Worm (Caenorhabditis elegans) whole organism, L3 larva: ENCODE measurements around the gene C01G12.3.

Source experiments
- R02D3.7 ChIP-seq: fragments of 150-350 bp; optimal IDR thresholded peaks from 2 replicates; lab custom pipeline; 2014; ENCODE audit warnings: missing biosample characterization, missing genetic modification characterization
- aly-2 ChIP-seq: fragments of 150-350 bp; optimal IDR thresholded peaks from 2 replicates; lab custom pipeline; 2014; ENCODE audit warnings: missing biosample characterization, missing genetic modification characterization
- ama-1 ChIP-seq: fragments of 150-350 bp; optimal IDR thresholded peaks from 2 replicates; lab custom pipeline; 2018
- ceh-82 ChIP-seq: fragments of 150-350 bp; optimal IDR thresholded peaks from 2 replicates; lab custom pipeline; 2014; ENCODE audit warnings: missing biosample characterization, missing genetic modification characterization
- ceh-9 ChIP-seq: sonication (generic microtip); optimal IDR thresholded peaks from 2 replicates; lab custom pipeline; 2018; ENCODE audit warnings: missing biosample characterization, missing genetic modification characterization
- daf-12 ChIP-seq: fragments of 150-350 bp; optimal IDR thresholded peaks from 2 replicates; lab custom pipeline; 2014; ENCODE audit warnings: missing biosample characterization, missing genetic modification reagents, missing genetic modification characterization
- egl-27 ChIP-seq: sonication (generic microtip); optimal IDR thresholded peaks from 4 replicates; lab custom pipeline; 2017; ENCODE audit warnings: missing biosample characterization, missing genetic modification reagents, missing genetic modification characterization
- egl-5 ChIP-seq: fragments of 150-350 bp; optimal IDR thresholded peaks from 2 replicates; lab custom pipeline; 2017; ENCODE audit warnings: missing biosample characterization, missing genetic modification reagents, missing genetic modification characterization, inconsistent platforms
- elt-2 ChIP-seq: sonication (generic microtip); optimal IDR thresholded peaks from 2 replicates; lab custom pipeline; 2016; ENCODE audit warnings: missing genetic modification reagents, mild to moderate bottlenecking, missing genetic modification characterization, missing compliant biosample characterization
- eor-1 ChIP-seq, 2 experiments: fragments of 150-350 bp; optimal IDR thresholded peaks; 2 replicates each; lab custom pipeline; 2014 to 2018; ENCODE audit warnings: missing biosample characterization in 2 of 2, missing genetic modification characterization in 2 of 2
- fkh-2 ChIP-seq: fragments of 150-350 bp; optimal IDR thresholded peaks from 2 replicates; lab custom pipeline; 2014; ENCODE audit warnings: missing biosample characterization, missing genetic modification reagents, missing genetic modification characterization
- lin-15B ChIP-seq: fragments of 150-350 bp; optimal IDR thresholded peaks from 2 replicates; lab custom pipeline; 2014; ENCODE audit warnings: missing biosample characterization, missing genetic modification characterization
- lin-39 ChIP-seq: fragments of 150-350 bp; optimal IDR thresholded peaks from 2 replicates; lab custom pipeline; 2018; ENCODE audit warnings: missing biosample characterization, missing genetic modification reagents, missing genetic modification characterization
- mdl-1 ChIP-seq: fragments of 150-350 bp; optimal IDR thresholded peaks from 2 replicates; lab custom pipeline; 2014; ENCODE audit warnings: missing biosample characterization, missing genetic modification characterization
- mml-1 ChIP-seq: fragments of 150-350 bp; sonication (generic microtip); optimal IDR thresholded peaks from 3 replicates; lab custom pipeline; 2014; ENCODE audit warnings: missing biosample characterization, missing genetic modification characterization
- nfya-1 ChIP-seq: sonication (generic microtip); optimal IDR thresholded peaks from 2 replicates; lab custom pipeline; 2017; ENCODE audit warnings: missing genetic modification characterization, mild to moderate bottlenecking, missing compliant biosample characterization, antibody characterized with exemption, moderate library complexity; ENCODE audit not compliant: insufficient read depth
- nhr-23 ChIP-seq: fragments of 150-350 bp; optimal IDR thresholded peaks from 2 replicates; lab custom pipeline; 2014; ENCODE audit warnings: missing biosample characterization, missing genetic modification reagents, missing genetic modification characterization
- nhr-237 ChIP-seq: fragments of 150-350 bp; optimal IDR thresholded peaks from 2 replicates; lab custom pipeline; 2014; ENCODE audit warnings: missing biosample characterization, missing genetic modification characterization
- nhr-25 ChIP-seq: sonication (generic microtip); optimal IDR thresholded peaks from 2 replicates; lab custom pipeline; 2017; ENCODE audit warnings: missing biosample characterization, missing genetic modification characterization
- nhr-43 ChIP-seq: sonication (generic microtip); optimal IDR thresholded peaks from 2 replicates; lab custom pipeline; 2016; ENCODE audit warnings: mild to moderate bottlenecking, missing genetic modification characterization, missing compliant biosample characterization; ENCODE audit not compliant: poor library complexity, severe bottlenecking
- nhr-67 ChIP-seq: fragments of 150-350 bp; optimal IDR thresholded peaks from 2 replicates; lab custom pipeline; 2014; ENCODE audit warnings: missing biosample characterization, missing genetic modification characterization
- nhr-76 ChIP-seq: fragments of 150-350 bp; sonication (generic microtip); optimal IDR thresholded peaks from 5 replicates; lab custom pipeline; 2014; ENCODE audit warnings: missing biosample characterization, missing genetic modification characterization
- nhr-77 ChIP-seq: fragments of 150-350 bp; optimal IDR thresholded peaks from 2 replicates; lab custom pipeline; 2014; ENCODE audit warnings: missing biosample characterization, missing genetic modification characterization
- pha-4 ChIP-seq: fragments of 150-350 bp; optimal IDR thresholded peaks from 2 replicates; lab custom pipeline; 2014; ENCODE audit warnings: missing biosample characterization, missing genetic modification reagents, missing genetic modification characterization
- pqm-1 ChIP-seq: fragments of 150-350 bp; optimal IDR thresholded peaks from 2 replicates; lab custom pipeline; 2017; ENCODE audit warnings: missing biosample characterization, missing genetic modification characterization, inconsistent platforms
- sea-2 ChIP-seq: fragments of 150-350 bp; sonication (generic microtip); optimal IDR thresholded peaks from 4 replicates; lab custom pipeline; 2014; ENCODE audit warnings: missing biosample characterization, missing genetic modification reagents, missing genetic modification characterization
- skn-1 ChIP-seq: fragments of 150-350 bp; optimal IDR thresholded peaks from 2 replicates; lab custom pipeline; 2014; ENCODE audit warnings: missing biosample characterization, missing genetic modification characterization
- snpc-4 ChIP-seq: fragments of 150-350 bp; optimal IDR thresholded peaks from 2 replicates; lab custom pipeline; 2014; ENCODE audit warnings: missing biosample characterization, missing genetic modification characterization
- unc-39 ChIP-seq: sonication (generic microtip); optimal IDR thresholded peaks from 4 replicates; lab custom pipeline; 2017; ENCODE audit warnings: missing biosample characterization, missing genetic modification characterization
- unc-62 ChIP-seq: fragments of 150-350 bp; sonication (generic microtip); optimal IDR thresholded peaks from 4 replicates; lab custom pipeline; 2014; ENCODE audit warnings: missing biosample characterization, missing genetic modification reagents, missing genetic modification characterization
- zag-1 ChIP-seq: fragments of 150-350 bp; optimal IDR thresholded peaks from 2 replicates; lab custom pipeline; 2014; ENCODE audit warnings: missing biosample characterization, missing genetic modification characterization
- ztf-11 ChIP-seq: fragments of 150-350 bp; optimal IDR thresholded peaks from 2 replicates; lab custom pipeline; 2014; ENCODE audit warnings: missing biosample characterization, missing genetic modification characterization
- ztf-4 ChIP-seq: fragments of 150-350 bp; optimal IDR thresholded peaks from 2 replicates; lab custom pipeline; 2014; ENCODE audit warnings: missing biosample characterization, missing genetic modification characterization

Gene C01G12.3

ce11 chrII:14582206-14582605, at the start of gene C01G12.3:
Gene C01G12.3 (minus strand): TSS chrII:14582306.
- no peak for TF ChIP-seq lin-15B (tag; lab: Kevin White, UChicago)
- TF ChIP-seq ztf-11 (tag; lab: Kevin White, UChicago): no peak
- no peak for TF ChIP-seq sea-2
- no peak for TF ChIP-seq snpc-4
- TF ChIP-seq R02D3.7 (tag; lab: Kevin White, UChicago): no peak
- no peak for TF ChIP-seq ceh-82 (tag; lab: Kevin White, UChicago)
- no peak for TF ChIP-seq eor-1 (tag; optimal IDR thresholded peaks at IDR 0.05; lab: Kevin White, UChicago)
- no peak for TF ChIP-seq egl-5 (tag; lab: Kevin White, UChicago)
- no peak for TF ChIP-seq nhr-43 (tag; lab: Kevin White, UChicago)
- no peak for TF ChIP-seq nhr-76 (tag; lab: Kevin White, UChicago)
- TF ChIP-seq unc-62: no peak
- TF ChIP-seq ama-1 (lab: Kevin White, UChicago): no peak
- TF ChIP-seq fkh-2 (tag; lab: Kevin White, UChicago): no peak
- no peak for TF ChIP-seq lin-39 (tag; lab: Kevin White, UChicago)

ce11 chrII:14627330-14627729, 45.2 kb upstream of the C01G12.3 start, which contains the start of gene tag-297:
Gene tag-297 (plus strand): TSS chrII:14627630.
- no peak for TF ChIP-seq ztf-4 (tag; lab: Kevin White, UChicago)
- no peak for TF ChIP-seq nfya-1
- TF ChIP-seq elt-2 (tag; lab: Kevin White, UChicago): no peak
- no peak for TF ChIP-seq nhr-77
- no peak for TF ChIP-seq unc-39 (tag; lab: Kevin White, UChicago)
- no peak for TF ChIP-seq egl-27
- no peak for TF ChIP-seq mml-1 (tag; lab: Kevin White, UChicago)
- TF ChIP-seq sea-2: no peak
- no peak for TF ChIP-seq mdl-1 (tag; lab: Kevin White, UChicago)
- no peak for TF ChIP-seq nhr-23 (tag; lab: Kevin White, UChicago)
- no peak for TF ChIP-seq skn-1 (tag; lab: Kevin White, UChicago)
- TF ChIP-seq nhr-237 (tag; lab: Kevin White, UChicago): no peak
- TF ChIP-seq ceh-82 (tag; lab: Kevin White, UChicago): no peak
- no peak for TF ChIP-seq egl-5 (tag; lab: Kevin White, UChicago)
- no peak for TF ChIP-seq ztf-11 (tag; lab: Kevin White, UChicago)
- TF ChIP-seq daf-12 (tag; lab: Kevin White, UChicago): no peak
- TF ChIP-seq ceh-9 (tag; lab: Kevin White, UChicago): no peak

DNA sequence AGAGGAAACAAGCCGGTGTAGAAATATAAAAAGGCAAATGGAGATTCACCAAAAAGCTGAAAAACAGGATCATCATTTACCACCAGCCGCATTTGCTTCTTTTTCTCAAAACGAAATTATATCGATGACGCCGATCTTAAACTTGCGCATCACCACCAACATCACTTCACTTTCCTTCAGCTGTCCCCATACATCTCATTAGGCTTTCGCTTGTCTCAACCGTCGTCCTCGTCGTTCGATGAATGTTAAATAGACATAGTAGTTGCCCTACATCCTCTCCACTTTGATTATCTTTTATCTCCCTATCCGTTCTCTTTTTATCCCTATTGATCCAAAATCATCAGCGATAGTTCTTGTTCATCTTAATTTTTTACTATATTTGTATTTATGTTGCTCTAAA, 44.8 kb upstream of the C01G12.3 start:
- TF ChIP-seq lin-15B (tag; lab: Kevin White, UChicago) (no peak), nhr-23 (tag; lab: Kevin White, UChicago) (peak; percentile 22), nhr-25 (peak; percentile 19)

ce11 chrII:14622758-14623157, 40.7 kb upstream of the C01G12.3 start, which contains the start of gene mltn-10:
Gene mltn-10 (plus strand): TSS chrII:14623058.
- TF ChIP-seq nhr-76 (tag; lab: Kevin White, UChicago) (no peak), ztf-4 (tag; lab: Kevin White, UChicago) (no peak), pha-4 (tag; lab: Kevin White, UChicago) (no peak), pqm-1 (no peak), nhr-25 (no peak), zag-1 (no peak), unc-39 (tag; lab: Kevin White, UChicago) (no peak), nfya-1 (no peak), daf-12 (tag; lab: Kevin White, UChicago) (no peak), nhr-237 (tag; lab: Kevin White, UChicago) (no peak), aly-2 (no peak), ceh-82 (tag; lab: Kevin White, UChicago) (no peak), skn-1 (tag; lab: Kevin White, UChicago) (no peak), egl-27 (no peak), nhr-67 (no peak), nhr-77 (no peak), mml-1 (tag; lab: Kevin White, UChicago) (no peak)

- TF ChIP-seq lin-15B (tag; lab: Kevin White, UChicago): no peak
- no peak for TF ChIP-seq unc-39 (tag; lab: Kevin White, UChicago)
Measured at ce11 chrII:14620730-14621129, 38.6 kb upstream of the C01G12.3 start.
